Fruit fly (Drosophila melanogaster): ENCODE results near the gene CG10096.

CG10096 gene

DNA sequence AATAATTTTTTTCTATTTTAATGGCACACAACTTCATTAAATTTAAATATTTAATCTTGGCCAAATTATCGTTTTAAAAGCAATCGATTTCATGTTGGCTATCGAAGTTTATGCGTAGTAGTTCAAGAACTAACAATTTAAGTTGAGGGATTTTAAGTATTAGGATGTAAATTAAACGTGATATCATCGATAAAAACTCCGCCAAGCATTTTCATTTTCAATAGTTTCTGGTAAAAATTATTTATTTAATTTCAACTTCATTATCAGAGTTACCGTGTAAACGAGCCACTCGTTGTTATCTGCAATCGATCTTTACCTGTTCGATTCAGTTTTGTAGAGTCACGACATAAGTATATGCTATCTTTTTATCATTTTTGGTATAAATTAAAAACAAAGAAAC, 7.2 kb upstream of the CG10096 start (continued):
- TF ChIP-seq sqz (GFP tag; optimal IDR thresholded peaks at IDR 0.05) = peak; percentile 99
- peak; percentile 98 for TF ChIP-seq oc (tag; optimal IDR thresholded peaks at IDR 0.05)
- TF ChIP-seq ftz-f1 (GFP tag; optimal IDR thresholded peaks at IDR 0.05) = peak; percentile 45
- TF ChIP-seq CG43689 (GFP tag; IDR thresholded peaks at IDR 0.05) = peak; percentile 88
- no peak for TF ChIP-seq br (optimal IDR thresholded peaks at IDR 0.05)
- TF ChIP-seq CG14667 (GFP tag; IDR thresholded peaks at IDR 0.05) = peak; percentile 84
- peak; percentile 99 for TF ChIP-seq nom (GFP tag; optimal IDR thresholded peaks at IDR 0.05)
- TF ChIP-seq eve (GFP tag; optimal IDR thresholded peaks at IDR 0.05) = no peak
- peak; percentile 96 for TF ChIP-seq ken (GFP tag; IDR thresholded peaks at IDR 0.05)
- no peak for TF ChIP-seq Opbp (GFP tag; IDR thresholded peaks at IDR 0.05; ENCODE audit: partially characterized antibody)
- peak; percentile 79 for TF ChIP-seq Jarid2 (GFP tag; optimal IDR thresholded peaks at IDR 0.05)
- TF ChIP-seq CG12744 (GFP tag; optimal IDR thresholded peaks at IDR 0.05) = peak; percentile 94
- TF ChIP-seq trh (GFP tag; optimal IDR thresholded peaks at IDR 0.05) = peak; percentile 91
- TF ChIP-seq dimm (GFP tag; IDR thresholded peaks at IDR 0.05) = peak; percentile 86
- peak; percentile 85 for TF ChIP-seq da (GFP tag; optimal IDR thresholded peaks at IDR 0.05)
- peak; percentile 94 for TF ChIP-seq CG15011 (GFP tag; optimal IDR thresholded peaks at IDR 0.05)
- TF ChIP-seq gt (GFP tag; IDR thresholded peaks at IDR 0.05) = peak; percentile 85
- peak in 1 of 2 experiments; percentile 67 for TF ChIP-seq crp (GFP tag; optimal IDR thresholded peaks at IDR 0.05)
- peak in 1 of 3 experiments; percentile 99 for TF ChIP-seq lola (GFP tag; optimal IDR thresholded peaks at IDR 0.05)
- TF ChIP-seq fd3F (GFP tag; optimal IDR thresholded peaks at IDR 0.05) = peak; percentile 95
- peak; percentile 90 for TF ChIP-seq aop (GFP tag; IDR thresholded peaks at IDR 0.05)
- TF ChIP-seq gfzf (GFP tag; optimal IDR thresholded peaks at IDR 0.05) = peak; percentile 23
- TF ChIP-seq onecut (GFP tag; IDR thresholded peaks at IDR 0.05) = peak; percentile 97
- peak; percentile 90 for TF ChIP-seq dati (GFP tag; IDR thresholded peaks at IDR 0.05)
- peak; percentile 97 for TF ChIP-seq sug (tag; optimal IDR thresholded peaks at IDR 0.05)
- peak; percentile 99 for TF ChIP-seq phol (tag; optimal IDR thresholded peaks at IDR 0.05)
- TF ChIP-seq CG9727 (GFP tag; optimal IDR thresholded peaks at IDR 0.05) = peak; percentile 98
- TF ChIP-seq caup (GFP tag; optimal IDR thresholded peaks at IDR 0.05; ENCODE audit: severe bottlenecking) = peak; percentile 97
- peak; percentile 95 for TF ChIP-seq CG11696 (GFP tag; IDR thresholded peaks at IDR 0.05)
- TF ChIP-seq CG34376 (GFP tag; optimal IDR thresholded peaks at IDR 0.05) = peak; percentile 100
- peak in 1 of 2 experiments; percentile 98 for TF ChIP-seq Eip74EF (GFP tag; optimal IDR thresholded peaks at IDR 0.05)
- TF ChIP-seq wor (GFP tag; IDR thresholded peaks at IDR 0.05) = peak; percentile 92
- peak; percentile 73 for TF ChIP-seq ab (GFP tag; optimal IDR thresholded peaks at IDR 0.05)
- peak; percentile 96 for TF ChIP-seq CG30403 (GFP tag; optimal IDR thresholded peaks at IDR 0.05)
- peak; percentile 97 for TF ChIP-seq Fer2 (tag; optimal IDR thresholded peaks at IDR 0.05)
- TF ChIP-seq Doc2 (GFP tag; IDR thresholded peaks at IDR 0.05) = no peak
- TF ChIP-seq CG2120 (GFP tag; optimal IDR thresholded peaks at IDR 0.05) = peak; percentile 95
- peak; percentile 88 for TF ChIP-seq Lim3 (GFP tag; IDR thresholded peaks at IDR 0.05)
- TF ChIP-seq CG17328 (GFP tag; IDR thresholded peaks at IDR 0.05) = peak; percentile 98
- TF ChIP-seq pan (optimal IDR thresholded peaks at IDR 0.05) = no peak
- peak in 1 of 2 experiments; percentile 97 for TF ChIP-seq pan (GFP tag; optimal IDR thresholded peaks at IDR 0.05 in 1 of 2, IDR thresholded peaks at IDR 0.05 in 1 of 2)
- TF ChIP-seq TFAM (GFP tag; optimal IDR thresholded peaks at IDR 0.05) = peak; percentile 94
- TF ChIP-seq ham (GFP tag; IDR thresholded peaks at IDR 0.05) = peak; percentile 57; the same call in 1 of the 2 replicates
- peak; percentile 92 for TF ChIP-seq Oaz (GFP tag; IDR thresholded peaks at IDR 0.05)
- peak; percentile 98 for TF ChIP-seq Fer1 (GFP tag; optimal IDR thresholded peaks at IDR 0.05)
- peak; percentile 87; the same call in 1 of the 2 replicates for TF ChIP-seq danr (GFP tag; IDR thresholded peaks at IDR 0.05)
- peak; percentile 99 for TF ChIP-seq CG4854 (GFP tag; optimal IDR thresholded peaks at IDR 0.05)
- peak; percentile 80 for TF ChIP-seq CG4404 (GFP tag; IDR thresholded peaks at IDR 0.05)
- TF ChIP-seq Antp (GFP tag; optimal IDR thresholded peaks at IDR 0.05) = peak; percentile 86
- TF ChIP-seq CG8290 (GFP tag; optimal IDR thresholded peaks at IDR 0.05) = peak; percentile 96
- peak; percentile 95 to 97 for TF ChIP-seq CG8290 (tag; optimal IDR thresholded peaks at IDR 0.05)
